Worm (Caenorhabditis elegans): ENCODE measurements around the gene npp-27.

The npp-27 gene

ce11 chrIV:7955849-7956248, 45.8 kb upstream of the npp-27 start, which contains the start of gene ceh-19:
TSS of gene ceh-19 (minus strand) at chrIV:7955949.
- TF ChIP-seq snpc-4 (tag; optimal IDR thresholded peaks at IDR 0.05), result no peak
- no peak for TF ChIP-seq drap-1 (GFP tag; optimal IDR thresholded peaks at IDR 0.05)
- no peak for TF ChIP-seq mep-1 (tag; optimal IDR thresholded peaks at IDR 0.05)
- TF ChIP-seq mab-5 (tag; optimal IDR thresholded peaks at IDR 0.05), result no peak
- TF ChIP-seq pha-4 (tag; optimal IDR thresholded peaks at IDR 0.05), result no peak
- no peak for TF ChIP-seq tbx-8 (GFP tag; optimal IDR thresholded peaks at IDR 0.05)
- TF ChIP-seq ztf-11 (tag; optimal IDR thresholded peaks at IDR 0.05), result no peak
- no peak for TF ChIP-seq ceh-43 (GFP tag; optimal IDR thresholded peaks at IDR 0.05)
- no peak for TF ChIP-seq nhr-237 (tag; optimal IDR thresholded peaks at IDR 0.05)

- no peak for TF ChIP-seq bed-3 (GFP tag; optimal IDR thresholded peaks at IDR 0.05)
- no peak for TF ChIP-seq ztf-11 (tag; optimal IDR thresholded peaks at IDR 0.05)
- TF ChIP-seq nhr-12 (tag; optimal IDR thresholded peaks at IDR 0.05), result no peak
- TF ChIP-seq flh-1 (GFP tag; optimal IDR thresholded peaks at IDR 0.05), result no peak
- no peak for TF ChIP-seq hlh-1 (tag; optimal IDR thresholded peaks at IDR 0.05)
- no peak for TF ChIP-seq pha-4 (tag; optimal IDR thresholded peaks at IDR 0.05)
- no peak for TF ChIP-seq unc-62 (GFP tag; optimal IDR thresholded peaks at IDR 0.05)
- TF ChIP-seq lin-13 (tag; optimal IDR thresholded peaks at IDR 0.05), result no peak
- no peak for TF ChIP-seq drap-1 (GFP tag; optimal IDR thresholded peaks at IDR 0.05)
- TF ChIP-seq ceh-43 (GFP tag; optimal IDR thresholded peaks at IDR 0.05), result no peak
These were observed 44.0 kb upstream of the npp-27 start for ce11 chrIV:7954006-7954405.

ce11 chrIV:7948290-7948689, 38.2 kb upstream of the npp-27 start, which contains the start of gene mcm-3AP:
TSS of gene mcm-3AP (plus strand) at chrIV:7948672.
- peak; percentile 70 for TF ChIP-seq lsy-2 (tag; optimal IDR thresholded peaks at IDR 0.05)

DNA sequence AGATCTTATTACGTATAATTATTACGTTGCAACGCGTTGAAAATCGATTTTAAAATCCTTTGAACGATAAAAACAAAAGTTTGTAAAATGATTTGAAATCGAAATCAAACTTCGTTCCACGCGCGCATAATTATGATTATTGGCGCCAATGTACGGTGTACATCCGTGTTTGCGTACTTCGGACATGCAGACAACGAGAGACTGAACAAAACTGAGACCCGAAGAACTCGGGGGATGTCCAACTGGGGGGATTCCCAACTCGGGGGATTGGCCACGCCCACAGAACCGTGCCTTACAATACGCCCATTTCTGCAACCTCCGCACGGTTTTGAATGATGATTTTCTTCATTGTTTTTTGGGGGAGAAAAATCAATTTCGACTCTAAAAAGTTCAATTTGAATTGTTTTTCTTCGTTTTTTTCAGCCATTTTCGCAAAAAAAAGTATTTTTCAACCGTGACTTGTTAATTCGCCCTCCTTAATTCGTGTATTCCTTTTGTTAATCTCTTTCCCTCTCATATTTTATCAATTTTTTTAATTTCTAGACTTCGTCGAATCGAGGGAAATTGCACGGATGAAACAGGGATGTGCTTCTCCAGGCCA, 37.0 kb upstream of the npp-27 start, which contains the start of gene F20D12.12:
TSS of gene F20D12.12 (plus strand) at position 542 of the 601 bp plus-strand sequence.
- TF ChIP-seq mls-2 (tag; optimal IDR thresholded peaks at IDR 0.05) (peak; percentile 23), mep-1 (tag; optimal IDR thresholded peaks at IDR 0.05) (peak; percentile 57), lsy-2 (tag; optimal IDR thresholded peaks at IDR 0.05) (peak; percentile 94), unc-120 (tag; optimal IDR thresholded peaks at IDR 0.05; ENCODE audit: poor library complexity, severe bottlenecking) (peak; percentile 84), lin-13 (tag; optimal IDR thresholded peaks at IDR 0.05) (peak; percentile 50), pha-4 (tag; optimal IDR thresholded peaks at IDR 0.05) (peak; percentile 6), drap-1 (GFP tag; optimal IDR thresholded peaks at IDR 0.05) (peak; percentile 4), sptf-1 (tag; optimal IDR thresholded peaks at IDR 0.05) (peak; percentile 61), ces-1 (GFP tag; optimal IDR thresholded peaks at IDR 0.05) (peak; percentile 66)

- TF ChIP-seq sem-2 (GFP tag; optimal IDR thresholded peaks at IDR 0.05) (no peak), nhr-28 (tag; optimal IDR thresholded peaks at IDR 0.05) (no peak), ces-1 (GFP tag; optimal IDR thresholded peaks at IDR 0.05) (no peak), nhr-12 (tag; optimal IDR thresholded peaks at IDR 0.05) (no peak), lsy-2 (tag; optimal IDR thresholded peaks at IDR 0.05) (no peak), ceh-83 (GFP tag; optimal IDR thresholded peaks at IDR 0.05) (no peak), unc-120 (tag; optimal IDR thresholded peaks at IDR 0.05; ENCODE audit: poor library complexity, severe bottlenecking) (no peak), sptf-1 (tag; optimal IDR thresholded peaks at IDR 0.05) (no peak), M03D4.4 (tag; optimal IDR thresholded peaks at IDR 0.05) (no peak), snpc-4 (tag; optimal IDR thresholded peaks at IDR 0.05) (no peak), nhr-76 (tag; optimal IDR thresholded peaks at IDR 0.05) (no peak), bed-3 (GFP tag; optimal IDR thresholded peaks at IDR 0.05) (no peak), cnd-1 (tag; optimal IDR thresholded peaks at IDR 0.05) (no peak), nhr-2 (tag; optimal IDR thresholded peaks at IDR 0.05) (no peak), unc-62 (GFP tag; optimal IDR thresholded peaks at IDR 0.05) (no peak), mep-1 (tag; optimal IDR thresholded peaks at IDR 0.05) (no peak), lin-32 (GFP tag; optimal IDR thresholded peaks at IDR 0.05) (no peak)
These were observed 36.4 kb upstream of the npp-27 start, which contains the start of gene czw-1 for ce11 chrIV:7946457-7946856. TSS of gene czw-1 (minus strand) at chrIV:7946825.

ce11 chrIV:7943272-7943671, 33.2 kb upstream of the npp-27 start:
- TF ChIP-seq nhr-12 (tag; optimal IDR thresholded peaks at IDR 0.05) (no peak), blmp-1 (tag; optimal IDR thresholded peaks at IDR 0.05) (no peak), drap-1 (GFP tag; optimal IDR thresholded peaks at IDR 0.05) (no peak), lsy-2 (tag; optimal IDR thresholded peaks at IDR 0.05) (no peak), elt-3 (tag; optimal IDR thresholded peaks at IDR 0.05) (no peak), nhr-2 (tag; optimal IDR thresholded peaks at IDR 0.05) (no peak), unc-39 (tag; optimal IDR thresholded peaks at IDR 0.05) (no peak), nhr-237 (tag; optimal IDR thresholded peaks at IDR 0.05) (no peak)
